Worm (Caenorhabditis elegans) whole organism, late embryonic: ENCODE measurements around the gene sqst-1.

Experiments used
- F13H6.1 ChIP-seq: sonication (generic microtip); optimal IDR thresholded peaks from 2 replicates; lab custom pipeline; 2016; ENCODE audit warnings: missing genetic modification characterization, missing compliant biosample characterization
- T23F11.4 ChIP-seq: fragments of 200-800 bp; sonication (Bioruptor generic); optimal IDR thresholded peaks from 2 replicates; lab custom pipeline; 2018; ENCODE audit warnings: mild to moderate bottlenecking, missing genetic modification characterization, missing compliant biosample characterization
- ceh-19 ChIP-seq: fragments of 200-800 bp; sonication (Bioruptor generic); optimal IDR thresholded peaks from 2 replicates; lab custom pipeline; 2018; ENCODE audit warnings: mild to moderate bottlenecking, missing genetic modification characterization, missing compliant biosample characterization
- ceh-9 ChIP-seq: sonication (generic microtip); optimal IDR thresholded peaks from 2 replicates; lab custom pipeline; 2016; ENCODE audit warnings: mild to moderate bottlenecking, missing genetic modification characterization, inconsistent platforms, missing compliant biosample characterization
- hlh-8 ChIP-seq: sonication (generic microtip); optimal IDR thresholded peaks from 2 replicates; lab custom pipeline; 2016; ENCODE audit warnings: missing genotype, missing genetic modification characterization, missing compliant biosample characterization
- pag-3 ChIP-seq: sonication (generic microtip); optimal IDR thresholded peaks from 2 replicates; lab custom pipeline; 2016; ENCODE audit warnings: missing compliant biosample characterization, missing genetic modification characterization, borderline replicate concordance
- pha-4 ChIP-seq: fragments of 150-350 bp; optimal IDR thresholded peaks from 2 replicates; lab custom pipeline; 2018; ENCODE audit warnings: missing biosample characterization, missing genetic modification reagents, missing genetic modification characterization
- pqm-1 ChIP-seq: sonication (generic microtip); optimal IDR thresholded peaks from 2 replicates; lab custom pipeline; 2016; ENCODE audit warnings: missing genetic modification characterization, missing compliant biosample characterization
- ref-2 ChIP-seq: sonication (generic microtip); optimal IDR thresholded peaks from 2 replicates; lab custom pipeline; 2016; ENCODE audit warnings: missing genetic modification characterization, missing compliant biosample characterization
- sdc-2 ChIP-seq: sonication (generic microtip); optimal IDR thresholded peaks from 2 replicates; lab custom pipeline; 2016; ENCODE audit warnings: missing genotype, missing genetic modification characterization, missing compliant biosample characterization
- tbx-2 ChIP-seq: sonication (generic microtip); optimal IDR thresholded peaks from 2 replicates; lab custom pipeline; 2016; ENCODE audit warnings: missing genetic modification characterization, missing compliant biosample characterization
- unc-55 ChIP-seq: sonication (generic microtip); optimal IDR thresholded peaks from 2 replicates; lab custom pipeline; 2017; ENCODE audit warnings: missing biosample characterization, missing genetic modification reagents, missing genetic modification characterization

ce11 chrIV:12052461-12052860 is 18.4 kb downstream of the sqst-1 start:
- TF ChIP-seq pha-4, result no peak
- TF ChIP-seq ref-2 (tag; lab: Kevin White, UChicago), result no peak
- TF ChIP-seq pag-3 (tag; lab: Kevin White, UChicago), result no peak
- TF ChIP-seq tbx-2 (tag; lab: Kevin White, UChicago), result no peak
- TF ChIP-seq sdc-2 (tag; lab: Kevin White, UChicago), result no peak
- no peak for TF ChIP-seq F13H6.1
- no peak for TF ChIP-seq unc-55 (GFP tag; lab: Kevin White, UChicago)
- no peak for TF ChIP-seq hlh-8
- TF ChIP-seq pqm-1 (tag; lab: Kevin White, UChicago), result no peak
- TF ChIP-seq T23F11.4, result no peak
- no peak for TF ChIP-seq ceh-19 (GFP tag; lab: Kevin White, UChicago)
- no peak for TF ChIP-seq ceh-9
